Fruit fly (Drosophila melanogaster): ENCODE data around the gene CG14022.

dm6 chr2L:5292643-5292963 is 36.1 kb downstream of the CG14022 start:
- TF ChIP-seq CG10348 (GFP tag; IDR thresholded peaks at IDR 0.05) (0 out of 2 replicates have a peak, but pooled peaks have one; percentile 23), CG8159 (tag; optimal IDR thresholded peaks at IDR 0.05) (peak; percentile 98), Pif1A (GFP tag; optimal IDR thresholded peaks at IDR 0.05) (peak; percentile 90), fd96Ca (GFP tag; IDR thresholded peaks at IDR 0.05) (peak; percentile 73; the same call in 2 of the 3 replicates), CG4496 (GFP tag; IDR thresholded peaks at IDR 0.05) (peak; percentile 83)

All from whole organism, pupa.